Worm (Caenorhabditis elegans) whole organism, L4 larva: Measurements from ENCODE around the gene pgl-3.

Source experiments
- F10B5.3 ChIP-seq: sonication (generic microtip); optimal IDR thresholded peaks from 2 replicates; lab custom pipeline; 2016; ENCODE audit warnings: mild to moderate bottlenecking, missing genetic modification characterization, missing compliant biosample characterization
- dpl-1 ChIP-seq: fragments of 150-350 bp; optimal IDR thresholded peaks from 2 replicates; lab custom pipeline; 2014; ENCODE audit warnings: missing biosample characterization, missing genetic modification reagents, missing genetic modification characterization
- nhr-11 ChIP-seq: fragments of 150-350 bp; optimal IDR thresholded peaks from 2 replicates; lab custom pipeline; 2014; ENCODE audit warnings: missing biosample characterization, missing genetic modification characterization
- nhr-28 ChIP-seq: fragments of 150-350 bp; optimal IDR thresholded peaks from 2 replicates; lab custom pipeline; 2014; ENCODE audit warnings: missing biosample characterization, missing genetic modification characterization
- snpc-4 ChIP-seq: fragments of 150-350 bp; optimal IDR thresholded peaks from 2 replicates; lab custom pipeline; 2014; ENCODE audit warnings: missing biosample characterization, missing genetic modification characterization

- TF ChIP-seq dpl-1 (GFP tag; lab: Kevin White, UChicago) = no peak
- TF ChIP-seq F10B5.3 (tag; lab: Kevin White, UChicago) = no peak
- TF ChIP-seq snpc-4 = no peak
- no peak for TF ChIP-seq nhr-11 (tag; lab: Kevin White, UChicago)
- no peak for TF ChIP-seq nhr-28
Observed at ce11 chrV:4750294-4750693, 5.5 kb upstream of the pgl-3 start, which contains the start of gene C18G1.6.
